Fruit fly (Drosophila melanogaster) whole organism, embryonic: ENCODE results near the gene Ilp5.

ENCODE experiments used
- Aef1 ChIP-seq: fragments of 200-800 bp; sonication (Bioruptor generic); IDR thresholded peaks from 3 replicates; pipeline ENCODE4 v1.3.6; 2022; ENCODE audit warnings: missing biosample characterization, missing genetic modification characterization
- CG10267 ChIP-seq: fragments of 200-800 bp; sonication (Bioruptor generic); optimal IDR thresholded peaks from 2 replicates; lab custom pipeline; 2018; ENCODE audit warnings: missing biosample characterization, mild to moderate bottlenecking, missing genetic modification characterization, moderate library complexity
- CG11398 ChIP-seq: fragments of 200-800 bp; sonication (Bioruptor generic); optimal IDR thresholded peaks from 2 replicates; lab custom pipeline; 2016; ENCODE audit warnings: missing biosample characterization, missing genetic modification characterization
- CG12391 ChIP-seq: fragments of 200-800 bp; sonication (Bioruptor generic); optimal IDR thresholded peaks from 3 replicates; lab custom pipeline; 2018; ENCODE audit warnings: missing biosample characterization, mild to moderate bottlenecking, missing genetic modification characterization, moderate library complexity
- CG14441 ChIP-seq: fragments of 200-800 bp; sonication (Bioruptor generic); IDR thresholded peaks from 2 replicates; pipeline ENCODE4 v1.3.6; 2022; ENCODE audit warnings: missing biosample characterization, missing genetic modification characterization
- CG15696 ChIP-seq: fragments of 200-800 bp; sonication (Bioruptor generic); optimal IDR thresholded peaks from 2 replicates; lab custom pipeline; 2019; ENCODE audit warnings: missing biosample characterization, mild to moderate bottlenecking, missing genetic modification characterization, moderate library complexity
- CG18262 ChIP-seq: fragments of 200-800 bp; optimal IDR thresholded peaks from 3 replicates; lab custom pipeline; 2019; ENCODE audit warnings: missing biosample characterization, mild to moderate bottlenecking, missing genetic modification characterization, moderate library complexity
- CG2116 ChIP-seq: fragments of 200-800 bp; sonication (Bioruptor generic); optimal IDR thresholded peaks from 3 replicates; lab custom pipeline; 2018; ENCODE audit warnings: missing biosample characterization, mild to moderate bottlenecking, missing genetic modification characterization
- CG32532 ChIP-seq: fragments of 200-800 bp; sonication (Bioruptor generic); IDR thresholded peaks from 2 replicates; pipeline ENCODE4 v1.3.6; 2022; ENCODE audit warnings: missing biosample characterization, missing genetic modification characterization
- CG33213 ChIP-seq: fragments of 200-800 bp; sonication (Bioruptor generic); optimal IDR thresholded peaks from 3 replicates; lab custom pipeline; 2016; ENCODE audit warnings: missing biosample characterization, missing genetic modification characterization
- CG33557 ChIP-seq: fragments of 200-800 bp; sonication (Bioruptor generic); optimal IDR thresholded peaks from 2 replicates; lab custom pipeline; 2019; ENCODE audit warnings: missing biosample characterization, mild to moderate bottlenecking, missing genetic modification characterization, moderate library complexity
- CG3407 ChIP-seq: fragments of 200-800 bp; sonication (Bioruptor generic); optimal IDR thresholded peaks from 2 replicates; lab custom pipeline; 2018; ENCODE audit warnings: missing biosample characterization, mild to moderate bottlenecking, missing genetic modification characterization
- CG3995 ChIP-seq: fragments of 200-800 bp; sonication (Bioruptor generic); optimal IDR thresholded peaks from 3 replicates; lab custom pipeline; 2016; ENCODE audit warnings: missing biosample characterization, missing genetic modification characterization
- CG4404 ChIP-seq: fragments of 200-800 bp; sonication (Bioruptor generic); IDR thresholded peaks from 2 replicates; pipeline ENCODE4 v1.3.6; 2022; ENCODE audit warnings: missing biosample characterization, missing genetic modification characterization
- CG8478 ChIP-seq: fragments of >200 bp; optimal IDR thresholded peaks from 2 replicates; lab custom pipeline; 2018
- CG9932 ChIP-seq: fragments of 200-800 bp; sonication (Bioruptor generic); IDR thresholded peaks from 2 replicates; pipeline ENCODE4 v1.3.6; 2022; ENCODE audit warnings: missing biosample characterization, missing genetic modification characterization
- D ChIP-seq, 2 experiments: fragments of 200-800 bp in 1 of 2; fragments of >200 bp in 1 of 2; sonication (Bioruptor generic) in 1 of 2; optimal IDR thresholded peaks; 2 replicates in 1 of 2; 3 replicates in 1 of 2; lab custom pipeline; 2017; ENCODE audit warnings: mild to moderate bottlenecking in 1 of 2, missing biosample characterization in 1 of 2, missing genetic modification characterization in 1 of 2, missing genetic modification reagents in 1 of 2
- D19B ChIP-seq: fragments of 200-800 bp; sonication (Bioruptor generic); optimal IDR thresholded peaks from 2 replicates; lab custom pipeline; 2017; ENCODE audit warnings: missing biosample characterization, mild to moderate bottlenecking, missing genetic modification characterization
- Dbx ChIP-seq: fragments of 200-800 bp; sonication (Bioruptor generic); IDR thresholded peaks from 3 replicates; pipeline ENCODE4 v1.3.6; 2022; ENCODE audit warnings: missing biosample characterization, missing genetic modification characterization
- Dfd ChIP-seq, 2 experiments: fragments of >200 bp; optimal IDR thresholded peaks; 2 replicates each; lab custom pipeline; 2017; ENCODE audit warnings: missing biosample characterization in 2 of 2, missing genetic modification characterization in 2 of 2
- Elba2 ChIP-seq: fragments of 200-800 bp; sonication (Bioruptor generic); optimal IDR thresholded peaks from 3 replicates; lab custom pipeline; 2016; ENCODE audit warnings: missing biosample characterization, missing genetic modification characterization
- Fer2 ChIP-seq: fragments of 200-800 bp; sonication (Bioruptor generic); optimal IDR thresholded peaks from 2 replicates; lab custom pipeline; 2018; ENCODE audit warnings: missing biosample characterization, mild to moderate bottlenecking, missing genetic modification characterization, moderate library complexity
- HHEX ChIP-seq: fragments of 200-800 bp; sonication (Bioruptor generic); optimal IDR thresholded peaks from 3 replicates; lab custom pipeline; 2017; ENCODE audit warnings: missing biosample characterization, mild to moderate bottlenecking, missing genetic modification characterization, missing genetic modification reagents
- HLH4C ChIP-seq: fragments of 200-800 bp; sonication (Bioruptor generic); IDR thresholded peaks from 3 replicates; pipeline ENCODE4 v1.3.6; 2022; ENCODE audit warnings: missing biosample characterization, missing genetic modification characterization; ENCODE audit not compliant: partially characterized antibody
- HLH54F ChIP-seq: fragments of 200-800 bp; sonication (Bioruptor generic); optimal IDR thresholded peaks from 3 replicates; lab custom pipeline; 2016; ENCODE audit warnings: missing biosample characterization, missing genetic modification characterization
- HmgD ChIP-seq: fragments of 200-800 bp; sonication (Bioruptor generic); optimal IDR thresholded peaks from 3 replicates; lab custom pipeline; 2016; ENCODE audit warnings: missing biosample characterization, missing genetic modification characterization
- Hmr ChIP-seq: fragments of 200-800 bp; sonication (Bioruptor generic); optimal IDR thresholded peaks from 3 replicates; lab custom pipeline; 2017; ENCODE audit warnings: mild to moderate bottlenecking, missing biosample characterization, missing genetic modification reagents, missing genetic modification characterization
- NK7.1 ChIP-seq: fragments of 200-800 bp; sonication (Bioruptor generic); optimal IDR thresholded peaks from 3 replicates; lab custom pipeline; 2016; ENCODE audit warnings: missing biosample characterization, missing genetic modification characterization
- TFAM ChIP-seq: fragments of 200-800 bp; sonication (Bioruptor generic); optimal IDR thresholded peaks from 2 replicates; lab custom pipeline; 2017; ENCODE audit warnings: missing biosample characterization, missing genetic modification characterization, inconsistent platforms
- amos ChIP-seq: fragments of 200-800 bp; sonication (Bioruptor generic); IDR thresholded peaks from 2 replicates; pipeline ENCODE4 v1.3.6; 2022; ENCODE audit warnings: missing biosample characterization, missing genetic modification characterization; ENCODE audit not compliant: partially characterized antibody
- aop ChIP-seq: fragments of 200-800 bp; sonication (Bioruptor generic); IDR thresholded peaks from 2 replicates; pipeline ENCODE4 v1.3.6; 2022; ENCODE audit warnings: missing biosample characterization, missing genetic modification characterization
- bbx ChIP-seq: fragments of 200-800 bp; sonication (Bioruptor generic); IDR thresholded peaks from 2 replicates; pipeline ENCODE4 v1.3.6; 2022; ENCODE audit warnings: missing biosample characterization, missing genetic modification characterization; ENCODE audit not compliant: partially characterized antibody
- cg ChIP-seq: fragments of 200-800 bp; sonication (Bioruptor generic); optimal IDR thresholded peaks from 3 replicates; lab custom pipeline; 2019; ENCODE audit warnings: missing biosample characterization, mild to moderate bottlenecking, missing genetic modification characterization, moderate library complexity
- dimm ChIP-seq: fragments of 200-800 bp; sonication (Bioruptor generic); IDR thresholded peaks from 2 replicates; pipeline ENCODE4 v1.3.6; 2022; ENCODE audit warnings: missing biosample characterization, missing genetic modification characterization
- dysf ChIP-seq: fragments of 200-800 bp; sonication (Bioruptor generic); IDR thresholded peaks from 3 replicates; pipeline ENCODE4 v1.3.6; 2022; ENCODE audit warnings: missing biosample characterization, missing genetic modification characterization
- ftz-f1 ChIP-seq: fragments of 200-800 bp; sonication (Bioruptor generic); optimal IDR thresholded peaks from 2 replicates; lab custom pipeline; 2016; ENCODE audit warnings: missing biosample characterization, missing genetic modification characterization
- gsb-n ChIP-seq: fragments of 200-800 bp; sonication (Bioruptor generic); optimal IDR thresholded peaks from 3 replicates; lab custom pipeline; 2018; ENCODE audit warnings: missing biosample characterization, mild to moderate bottlenecking, missing genetic modification characterization
- luna ChIP-seq: fragments of 200-800 bp; sonication (Bioruptor generic); optimal IDR thresholded peaks from 2 replicates; lab custom pipeline; 2016; ENCODE audit warnings: missing biosample characterization, missing genetic modification characterization
- maf-S ChIP-seq: fragments of 200-800 bp; sonication (Bioruptor generic); optimal IDR thresholded peaks from 2 replicates; lab custom pipeline; 2016; ENCODE audit warnings: missing biosample characterization, missing genetic modification characterization
- onecut ChIP-seq: fragments of 200-800 bp; sonication (Bioruptor generic); IDR thresholded peaks from 2 replicates; pipeline ENCODE4 v1.3.6; 2022; ENCODE audit warnings: missing biosample characterization, missing genetic modification characterization
- phol ChIP-seq: fragments of 200-800 bp; sonication (Bioruptor generic); optimal IDR thresholded peaks from 3 replicates; lab custom pipeline; 2018; ENCODE audit warnings: missing biosample characterization, mild to moderate bottlenecking, missing genetic modification characterization, moderate library complexity
- pzg ChIP-seq: fragments of 200-800 bp; sonication (Bioruptor generic); optimal IDR thresholded peaks from 3 replicates; lab custom pipeline; 2018; ENCODE audit warnings: missing biosample characterization, mild to moderate bottlenecking, missing genetic modification characterization, moderate library complexity
- stc ChIP-seq: fragments of 200-800 bp; sonication (Bioruptor generic); IDR thresholded peaks from 2 replicates; pipeline ENCODE4 v1.3.6; 2022; ENCODE audit warnings: missing biosample characterization, missing genetic modification characterization
- tap ChIP-seq: fragments of 200-800 bp; optimal IDR thresholded peaks from 3 replicates; lab custom pipeline; 2019; ENCODE audit warnings: missing biosample characterization, mild to moderate bottlenecking, missing genetic modification characterization, moderate library complexity
- tll ChIP-seq, 2 experiments: fragments of 200-800 bp in 1 of 2; fragments of >200 bp in 1 of 2; sonication (Bioruptor generic) in 1 of 2; optimal IDR thresholded peaks; 2 replicates each; lab custom pipeline; 2017 to 2019; ENCODE audit warnings: missing biosample characterization in 2 of 2, missing genetic modification characterization in 2 of 2, mild to moderate bottlenecking in 1 of 2, moderate library complexity in 1 of 2
- trem ChIP-seq: fragments of 200-800 bp; optimal IDR thresholded peaks from 3 replicates; lab custom pipeline; 2019; ENCODE audit warnings: missing biosample characterization, mild to moderate bottlenecking, missing genetic modification characterization, moderate library complexity
- tup ChIP-seq: fragments of 200-800 bp; sonication (Bioruptor generic); optimal IDR thresholded peaks from 2 replicates; lab custom pipeline; 2016; ENCODE audit warnings: missing biosample characterization, mild to moderate bottlenecking, missing genetic modification characterization, moderate library complexity
- twi ChIP-seq: fragments of 200-800 bp; optimal IDR thresholded peaks from 2 replicates; lab custom pipeline; 2019; ENCODE audit warnings: missing biosample characterization, mild to moderate bottlenecking, missing genetic modification characterization, moderate library complexity
- wek ChIP-seq: fragments of 200-800 bp; sonication (Bioruptor generic); optimal IDR thresholded peaks from 3 replicates; lab custom pipeline; 2018; ENCODE audit warnings: missing biosample characterization, mild to moderate bottlenecking, missing genetic modification characterization, moderate library complexity

Ilp5 gene

dm6 chr3L:9855784-9856426 lies 32.2 kb upstream of the Ilp5 start (continued):
- TF ChIP-seq CG18262 (tag; lab: Kevin White, UChicago) (peak; percentile 99), HLH54F (GFP tag; lab: Kevin White, UChicago) (peak; percentile 96), tap (peak; percentile 97), phol (peak; percentile 99), twi (tag; lab: Kevin White, UChicago) (peak; percentile 100), NK7.1 (GFP tag; lab: Kevin White, UChicago) (peak; percentile 93), TFAM (GFP tag; lab: Kevin White, UChicago) (peak; percentile 94), aop (GFP tag; lab: Robert Waterston, UW) (peak; percentile 96), CG10267 (tag; lab: Kevin White, UChicago) (peak; percentile 95), tll (GFP tag; optimal IDR thresholded peaks at IDR 0.05; lab: Kevin White, UChicago) (peak in 1 of 2 experiments; percentile 97), ftz-f1 (GFP tag; lab: Kevin White, UChicago) (peak; percentile 38), dysf (GFP tag; lab: Robert Waterston, UW) (peak; percentile 97), CG9932 (GFP tag; lab: Robert Waterston, UW) (peak; percentile 91), CG14441 (GFP tag; lab: Robert Waterston, UW) (peak; percentile 95), Aef1 (GFP tag; lab: Robert Waterston, UW) (peak; percentile 85), D (optimal IDR thresholded peaks at IDR 0.05; lab: Kevin White, UChicago) (no peak), D (GFP tag; optimal IDR thresholded peaks at IDR 0.05; lab: Kevin White, UChicago) (peak; percentile 99), HHEX (GFP tag; lab: Kevin White, UChicago) (peak; percentile 97), trem (tag; lab: Kevin White, UChicago) (peak; percentile 97), wek (GFP tag; lab: Kevin White, UChicago) (peak; percentile 87), CG33557 (GFP tag; lab: Kevin White, UChicago) (peak; percentile 98), amos (GFP tag; lab: Robert Waterston, UW) (no peak), Elba2 (GFP tag; lab: Kevin White, UChicago) (peak; percentile 88), onecut (GFP tag; lab: Robert Waterston, UW) (peak; percentile 94), Fer2 (tag; lab: Kevin White, UChicago) (peak; percentile 81), dimm (GFP tag; lab: Robert Waterston, UW) (peak; percentile 93), CG11398 (GFP tag; lab: Kevin White, UChicago) (peak; percentile 96), luna (GFP tag; lab: Kevin White, UChicago) (peak; percentile 33), CG33213 (GFP tag; lab: Kevin White, UChicago) (peak; percentile 96), gsb-n (tag; lab: Kevin White, UChicago) (peak; percentile 97), Hmr (GFP tag; lab: Kevin White, UChicago) (peak; percentile 88), maf-S (GFP tag; lab: Kevin White, UChicago) (peak; percentile 95), CG4404 (peak; percentile 99), stc (GFP tag; lab: Robert Waterston, UW) (peak; percentile 97), pzg (no peak), CG8478 (lab: Kevin White, UChicago) (no peak), tup (GFP tag; lab: Kevin White, UChicago) (peak; percentile 91), CG3407 (GFP tag; lab: Kevin White, UChicago) (peak; percentile 96), Dbx (GFP tag; lab: Robert Waterston, UW) (peak; percentile 81), CG15696 (tag; lab: Kevin White, UChicago) (peak; percentile 99), Dfd (GFP tag; optimal IDR thresholded peaks at IDR 0.05; lab: Kevin White, UChicago) (no peak), CG2116 (peak; percentile 60), CG3995 (GFP tag; lab: Kevin White, UChicago) (peak; percentile 69), CG32532 (GFP tag; lab: Robert Waterston, UW) (peak; percentile 94), HmgD (peak; percentile 95), CG12391 (tag; lab: Kevin White, UChicago) (peak; percentile 97), D19B (peak; percentile 70), bbx (0 out of 2 replicates have a peak, but pooled peaks have one; percentile 13), HLH4C (GFP tag; lab: Robert Waterston, UW) (no peak), cg (GFP tag; lab: Kevin White, UChicago) (peak; percentile 88)
